Fruit fly (Drosophila melanogaster): ENCODE measurements around the gene ko.

DNA sequence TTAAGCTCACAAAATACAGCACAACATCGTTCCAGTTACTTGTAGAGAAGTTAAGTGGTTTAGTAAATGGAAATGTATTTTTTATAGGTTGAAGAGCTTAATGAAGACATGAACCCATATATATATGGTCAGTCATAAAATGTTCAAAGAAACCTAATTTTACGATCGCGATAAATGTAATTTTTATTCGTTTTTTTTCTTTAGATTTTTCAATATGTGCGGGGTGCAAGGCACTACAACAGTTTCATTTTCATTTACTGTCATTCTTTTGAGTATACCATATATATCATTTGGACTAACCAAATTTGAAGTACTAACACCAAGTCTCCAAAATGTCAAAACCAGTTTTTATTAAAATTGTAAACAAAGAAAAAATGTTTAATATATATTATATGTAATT, 7.5 kb downstream of the ko start, which contains the start of gene CG33284:
- TF ChIP-seq CG8478 (optimal IDR thresholded peaks at IDR 0.05) = no peak
- no peak for TF ChIP-seq CTCF (optimal IDR thresholded peaks at IDR 0.05)
